Worm (Caenorhabditis elegans): ENCODE results near the gene vit-4.
A peak's percentile ranks its signal among the peaks of the same experiment; 100 is the strongest.

Gene vit-4

ce11 chrX:3555930-3556329, 7.8 kb downstream of the vit-4 start:
- peak; percentile 62 for TF ChIP-seq pqm-1 (tag; optimal IDR thresholded peaks at IDR 0.05)
- peak; percentile 78 for TF ChIP-seq elt-2 (tag; optimal IDR thresholded peaks at IDR 0.05)
- TF ChIP-seq pha-4 (tag; optimal IDR thresholded peaks at IDR 0.05): no peak

DNA sequence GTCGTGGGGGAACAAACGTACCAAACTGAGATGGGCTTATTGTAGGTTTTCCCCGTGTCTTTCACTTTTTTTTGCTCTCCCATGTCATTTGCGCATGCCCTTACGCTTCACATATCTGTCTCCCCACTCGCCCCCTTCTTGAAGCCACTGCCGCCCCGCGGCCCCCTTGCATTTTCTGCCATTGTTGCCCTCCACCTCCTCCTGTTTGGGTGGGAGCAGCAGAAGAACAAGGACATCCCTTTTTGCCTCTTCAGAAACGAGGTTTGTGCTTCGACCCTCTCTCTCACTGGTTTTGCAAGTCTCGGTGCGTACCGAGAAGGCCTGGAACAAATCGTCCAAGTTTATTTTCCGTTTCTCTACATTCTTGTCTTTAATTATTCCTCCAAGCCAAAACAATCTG, 9.6 kb downstream of the vit-4 start:
- TF ChIP-seq mml-1 (tag; optimal IDR thresholded peaks at IDR 0.05): no peak
- TF ChIP-seq ceh-16 (tag; optimal IDR thresholded peaks at IDR 0.05): no peak
- no peak for TF ChIP-seq egl-27 (tag; optimal IDR thresholded peaks at IDR 0.05)
- TF ChIP-seq nhr-12 (tag; optimal IDR thresholded peaks at IDR 0.05): no peak
- TF ChIP-seq snpc-4 (tag; optimal IDR thresholded peaks at IDR 0.05): no peak
- TF ChIP-seq ztf-4 (tag; optimal IDR thresholded peaks at IDR 0.05): no peak
- no peak for TF ChIP-seq hmg-11 (tag; optimal IDR thresholded peaks at IDR 0.05)
- TF ChIP-seq egl-5 (tag; optimal IDR thresholded peaks at IDR 0.05): no peak
- TF ChIP-seq unc-39 (tag; optimal IDR thresholded peaks at IDR 0.05): no peak
- no peak for TF ChIP-seq fkh-2 (tag; optimal IDR thresholded peaks at IDR 0.05)
- no peak for TF ChIP-seq ceh-28 (tag; optimal IDR thresholded peaks at IDR 0.05)
- no peak for TF ChIP-seq fkh-10 (GFP tag; optimal IDR thresholded peaks at IDR 0.05)
- TF ChIP-seq nhr-76 (tag; optimal IDR thresholded peaks at IDR 0.05): no peak
- no peak for TF ChIP-seq nhr-11 (tag; optimal IDR thresholded peaks at IDR 0.05)
- TF ChIP-seq ZK546.5 (tag; optimal IDR thresholded peaks at IDR 0.05): no peak
- no peak for TF ChIP-seq lin-15B (tag; optimal IDR thresholded peaks at IDR 0.05)
- TF ChIP-seq jun-1 (tag; optimal IDR thresholded peaks at IDR 0.05): no peak
- TF ChIP-seq lsy-12 (tag; optimal IDR thresholded peaks at IDR 0.05): no peak

- TF ChIP-seq jun-1 (tag; optimal IDR thresholded peaks at IDR 0.05) (no peak), lsy-12 (tag; optimal IDR thresholded peaks at IDR 0.05) (no peak), snpc-4 (tag; optimal IDR thresholded peaks at IDR 0.05) (no peak), elt-3 (tag; optimal IDR thresholded peaks at IDR 0.05) (no peak), mdl-1 (tag; optimal IDR thresholded peaks at IDR 0.05) (no peak), nhr-28 (tag; optimal IDR thresholded peaks at IDR 0.05) (no peak), nhr-25 (tag; optimal IDR thresholded peaks at IDR 0.05) (no peak), nhr-12 (tag; optimal IDR thresholded peaks at IDR 0.05) (no peak), zag-1 (tag; optimal IDR thresholded peaks at IDR 0.05) (no peak), lin-15B (tag; optimal IDR thresholded peaks at IDR 0.05) (no peak), hmg-11 (tag; optimal IDR thresholded peaks at IDR 0.05) (no peak), fos-1 (tag; optimal IDR thresholded peaks at IDR 0.05) (no peak), nhr-77 (tag; optimal IDR thresholded peaks at IDR 0.05) (no peak), lin-39 (tag; optimal IDR thresholded peaks at IDR 0.05) (no peak)
Measured at ce11 chrX:3553687-3554086, 10.1 kb downstream of the vit-4 start.

DNA sequence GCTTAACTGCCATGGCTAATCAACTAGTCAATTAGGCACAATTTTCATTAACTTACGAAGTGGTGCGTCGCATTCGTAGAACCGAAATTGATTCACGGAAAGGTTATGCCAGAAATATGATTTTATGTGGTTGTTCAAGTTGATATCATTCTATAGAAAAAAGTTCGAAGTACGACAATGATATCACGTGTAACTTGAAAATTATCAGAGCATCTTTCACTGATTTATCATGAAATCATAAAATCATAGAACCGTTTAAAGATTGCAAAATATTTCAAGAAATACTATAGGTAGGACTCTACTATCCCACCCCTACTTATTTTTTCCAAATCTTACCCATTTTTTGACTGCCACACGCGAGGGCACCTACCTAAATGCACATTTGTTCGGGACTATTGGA, 10.8 kb downstream of the vit-4 start:
- TF ChIP-seq ztf-4 (tag; optimal IDR thresholded peaks at IDR 0.05) (no peak), pqm-1 (tag; optimal IDR thresholded peaks at IDR 0.05) (peak; percentile 77), skn-1 (tag; optimal IDR thresholded peaks at IDR 0.05) (no peak), elt-2 (tag; optimal IDR thresholded peaks at IDR 0.05) (peak; percentile 81)

DNA sequence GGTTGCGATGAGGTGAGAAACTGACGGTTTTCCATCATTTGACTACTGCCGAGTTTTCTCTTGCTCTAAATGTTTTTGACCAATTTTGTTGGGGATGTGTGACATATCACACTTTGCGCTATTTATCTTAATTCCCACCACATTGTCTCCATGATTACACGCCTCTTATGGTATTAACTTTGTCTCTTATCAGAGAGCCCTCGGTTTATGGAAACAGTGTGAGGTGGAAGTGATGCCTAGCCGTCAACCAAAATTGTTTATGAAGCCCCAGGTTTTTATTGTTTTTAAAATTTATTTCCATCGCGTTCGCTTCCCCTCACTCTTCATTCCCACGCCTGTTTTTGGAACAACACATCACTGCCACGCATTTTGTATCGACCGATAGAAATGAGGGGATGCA, 12.6 kb downstream of the vit-4 start:
- TF ChIP-seq nhr-12 (tag; optimal IDR thresholded peaks at IDR 0.05): no peak
- no peak for TF ChIP-seq zag-1 (tag; optimal IDR thresholded peaks at IDR 0.05)
- TF ChIP-seq lsy-12 (tag; optimal IDR thresholded peaks at IDR 0.05): no peak
- peak; percentile 34 for TF ChIP-seq pqm-1 (tag; optimal IDR thresholded peaks at IDR 0.05)
- no peak for TF ChIP-seq nhr-25 (tag; optimal IDR thresholded peaks at IDR 0.05)
- TF ChIP-seq elt-2 (tag; optimal IDR thresholded peaks at IDR 0.05): peak; percentile 73
- no peak for TF ChIP-seq ama-1 (optimal IDR thresholded peaks at IDR 0.05)
- no peak for TF ChIP-seq nfya-1 (tag; optimal IDR thresholded peaks at IDR 0.05; ENCODE audit: insufficient read depth)
- peak; percentile 30 for TF ChIP-seq jun-1 (tag; optimal IDR thresholded peaks at IDR 0.05)
- TF ChIP-seq daf-12 (tag; optimal IDR thresholded peaks at IDR 0.05): no peak
- TF ChIP-seq skn-1 (tag; optimal IDR thresholded peaks at IDR 0.05): no peak
- no peak for TF ChIP-seq ZK546.5 (tag; optimal IDR thresholded peaks at IDR 0.05)

DNA sequence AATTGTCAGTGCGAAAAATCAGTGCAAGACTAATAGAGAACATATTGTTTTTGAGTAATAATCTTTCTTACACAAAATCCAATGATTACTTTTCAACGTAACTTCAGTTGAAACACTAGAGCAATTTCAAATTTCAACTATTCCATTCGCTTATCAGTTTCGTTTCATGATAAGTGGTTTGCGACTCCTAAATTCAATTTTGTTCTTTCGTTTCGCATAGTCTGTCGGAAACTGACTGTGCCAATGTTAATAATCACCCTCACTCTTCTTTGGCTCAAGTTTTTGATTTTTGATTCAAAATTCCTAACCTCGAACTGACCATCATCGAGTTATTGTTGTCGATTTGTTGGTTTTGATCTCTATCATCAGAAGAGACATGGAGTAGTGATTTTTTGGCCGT, 15.0 kb downstream of the vit-4 start:
- peak; percentile 85 for TF ChIP-seq pqm-1 (tag; optimal IDR thresholded peaks at IDR 0.05)
- peak; percentile 68 for TF ChIP-seq elt-2 (tag; optimal IDR thresholded peaks at IDR 0.05)
- TF ChIP-seq egl-5 (tag; optimal IDR thresholded peaks at IDR 0.05): no peak

All from whole organism, L3 larva.